Fruit fly (Drosophila melanogaster) Kc167 (cell line): ENCODE data around the gene Trs20.

ENCODE experiments used
- Myc ChIP-seq: fragments of >200 bp; optimal IDR thresholded peaks from 2 replicates; lab custom pipeline; 2017; ENCODE audit warnings: missing external identifiers
- Sin3A ChIP-seq: fragments of >200 bp; optimal IDR thresholded peaks from 2 replicates; lab custom pipeline; 2018; ENCODE audit warnings: missing external identifiers
- h ChIP-seq: fragments of >200 bp; optimal IDR thresholded peaks from 3 replicates; lab custom pipeline; 2018; ENCODE audit warnings: missing external identifiers
- insv ChIP-seq: fragments of >200 bp; optimal IDR thresholded peaks from 3 replicates; lab custom pipeline; 2018; ENCODE audit warnings: missing external identifiers
- psq ChIP-seq: fragments of >200 bp; optimal IDR thresholded peaks from 2 replicates; lab custom pipeline; 2017; ENCODE audit warnings: missing external identifiers
- ttk ChIP-seq: sonication (Bioruptor generic); optimal IDR thresholded peaks from 2 replicates; lab custom pipeline; 2017; ENCODE audit warnings: missing external identifiers

- TF ChIP-seq h (lab: Kevin White, UChicago) = no peak
- TF ChIP-seq ttk = no peak
- TF ChIP-seq psq = no peak
- no peak for TF ChIP-seq insv (lab: Kevin White, UChicago)
- TF ChIP-seq Sin3A (lab: Kevin White, UChicago) = no peak
- TF ChIP-seq Myc (lab: Kevin White, UChicago) = no peak
These were observed 36.4 kb upstream of the Trs20 start for dm6 chr3L:16167723-16168386.
